Fruit fly (Drosophila melanogaster): Measurements from ENCODE around the gene CASK.
A peak's percentile ranks its signal among the peaks of the same experiment; 100 is the strongest.

CASK gene

DNA sequence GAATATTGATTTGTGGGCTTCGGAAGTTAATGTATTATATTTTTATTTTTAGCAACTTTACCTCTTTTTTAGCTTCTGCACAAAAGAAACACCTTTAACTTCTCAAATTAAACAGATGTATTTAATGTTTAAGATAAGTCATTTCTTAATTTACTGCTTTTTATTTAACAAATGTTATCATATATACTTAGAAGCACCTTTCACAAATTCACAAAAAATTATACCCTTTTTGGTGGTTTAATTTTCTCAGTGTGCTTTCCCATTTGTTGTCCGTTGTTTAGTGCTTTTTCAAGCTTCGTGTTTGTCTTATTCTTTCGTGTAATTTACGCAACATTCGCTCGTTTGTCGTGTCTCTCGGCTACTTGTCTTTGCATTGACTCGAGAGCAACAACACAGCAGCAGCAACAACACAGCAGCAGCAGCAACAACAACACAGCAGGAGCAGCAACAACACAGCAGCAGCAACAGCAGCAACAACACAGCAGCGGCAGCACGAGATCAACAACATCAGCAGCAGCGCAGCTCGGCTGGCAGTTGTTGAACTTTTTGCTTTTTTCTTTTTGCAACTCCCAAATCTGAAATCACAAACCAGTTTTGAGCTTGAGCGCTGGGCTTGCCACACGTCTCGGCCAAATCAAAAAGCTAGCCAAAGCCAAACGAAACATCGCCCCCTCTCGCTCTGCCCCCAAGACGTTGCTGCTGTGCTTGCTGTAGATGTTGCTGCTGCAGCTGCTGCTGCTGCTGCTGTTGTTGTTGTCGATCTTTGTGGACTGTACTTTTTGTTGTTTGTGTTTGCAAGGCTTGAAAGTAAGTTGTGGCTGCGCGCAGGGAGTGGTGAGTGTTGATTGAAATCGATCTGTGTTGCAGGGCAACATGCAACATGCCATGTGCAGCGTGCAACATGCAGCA, 14.8 kb upstream of the CASK start (continued):
- TF ChIP-seq zfh2 (GFP tag; optimal IDR thresholded peaks at IDR 0.05): no peak
- TF ChIP-seq HLH3B (GFP tag; IDR thresholded peaks at IDR 0.05): peak; percentile 79
- no peak for TF ChIP-seq gfzf (GFP tag; optimal IDR thresholded peaks at IDR 0.05)
- TF ChIP-seq ranshi (GFP tag; IDR thresholded peaks at IDR 0.05): peak; percentile 55; the same call in 1 of the 2 replicates
- peak; percentile 33 for TF ChIP-seq D19A (tag; optimal IDR thresholded peaks at IDR 0.05)
- no peak for TF ChIP-seq Abd-B (GFP tag; optimal IDR thresholded peaks at IDR 0.05)
- no peak for TF ChIP-seq CG32772 (GFP tag; IDR thresholded peaks at IDR 0.05)
- no peak for TF ChIP-seq aop (GFP tag; IDR thresholded peaks at IDR 0.05)
- no peak for TF ChIP-seq cato (GFP tag; optimal IDR thresholded peaks at IDR 0.05; ENCODE audit: borderline replicate concordance)
- TF ChIP-seq Chrac-16 (GFP tag; optimal IDR thresholded peaks at IDR 0.05): no peak
- no peak for TF ChIP-seq CG6813 (GFP tag; optimal IDR thresholded peaks at IDR 0.05)
- TF ChIP-seq caup (GFP tag; optimal IDR thresholded peaks at IDR 0.05; ENCODE audit: severe bottlenecking): peak; percentile 8
- no peak for TF ChIP-seq zf30C (GFP tag; optimal IDR thresholded peaks at IDR 0.05)
- TF ChIP-seq CG9609 (GFP tag; optimal IDR thresholded peaks at IDR 0.05): no peak
- peak; percentile 27 for TF ChIP-seq nau (GFP tag; optimal IDR thresholded peaks at IDR 0.05)
- TF ChIP-seq abd-A (tag; optimal IDR thresholded peaks at IDR 0.05): no peak
- TF ChIP-seq pzg (GFP tag; optimal IDR thresholded peaks at IDR 0.05): no peak
- TF ChIP-seq CG6254 (GFP tag; optimal IDR thresholded peaks at IDR 0.05): peak; percentile 19
- TF ChIP-seq bigmax (GFP tag; optimal IDR thresholded peaks at IDR 0.05): no peak
- peak; percentile 27 for TF ChIP-seq Jarid2 (GFP tag; optimal IDR thresholded peaks at IDR 0.05)
- TF ChIP-seq CG18619 (GFP tag; optimal IDR thresholded peaks at IDR 0.05): no peak
- no peak for TF ChIP-seq Ptx1 (GFP tag; IDR thresholded peaks at IDR 0.05)
- TF ChIP-seq CG6654 (GFP tag; optimal IDR thresholded peaks at IDR 0.05): no peak
- no peak for TF ChIP-seq org-1 (GFP tag; optimal IDR thresholded peaks at IDR 0.05)
- no peak for TF ChIP-seq fd3F (GFP tag; optimal IDR thresholded peaks at IDR 0.05)
- TF ChIP-seq CG31388 (GFP tag; optimal IDR thresholded peaks at IDR 0.05): no peak
- no peak for TF ChIP-seq Elba2 (GFP tag; optimal IDR thresholded peaks at IDR 0.05)
- TF ChIP-seq CG9932 (GFP tag; IDR thresholded peaks at IDR 0.05): no peak
- TF ChIP-seq MESR4 (GFP tag; optimal IDR thresholded peaks at IDR 0.05): no peak
- no peak for TF ChIP-seq Trl (optimal IDR thresholded peaks at IDR 0.05)
- TF ChIP-seq Trl (GFP tag; optimal IDR thresholded peaks at IDR 0.05): no peak
- TF ChIP-seq CG12219 (GFP tag; optimal IDR thresholded peaks at IDR 0.05): no peak
- TF ChIP-seq CG7271 (tag; optimal IDR thresholded peaks at IDR 0.05): no peak
- TF ChIP-seq bowl (GFP tag; IDR thresholded peaks at IDR 0.05): no peak
- peak; percentile 57 for TF ChIP-seq CG18599 (GFP tag; optimal IDR thresholded peaks at IDR 0.05)
- 0 out of 2 replicates have a peak, but pooled peaks have one; percentile 3 for TF ChIP-seq CG1024 (GFP tag; IDR thresholded peaks at IDR 0.05)
- TF ChIP-seq zen2 (GFP tag; IDR thresholded peaks at IDR 0.05; ENCODE audit: partially characterized antibody): no peak
- no peak for TF ChIP-seq CG2116 (GFP tag; optimal IDR thresholded peaks at IDR 0.05)
- peak; percentile 54 for TF ChIP-seq Ada2b (GFP tag; IDR thresholded peaks at IDR 0.05)
- no peak for TF ChIP-seq CG12659 (GFP tag; optimal IDR thresholded peaks at IDR 0.05)
- TF ChIP-seq NfI (GFP tag; optimal IDR thresholded peaks at IDR 0.05): no peak
- TF ChIP-seq ind (GFP tag; optimal IDR thresholded peaks at IDR 0.05): peak; percentile 50
- no peak for TF ChIP-seq Oaz (GFP tag; IDR thresholded peaks at IDR 0.05)
- no peak for TF ChIP-seq nerfin-2 (GFP tag; IDR thresholded peaks at IDR 0.05; ENCODE audit: partially characterized antibody)
- no peak for TF ChIP-seq gt (GFP tag; IDR thresholded peaks at IDR 0.05)
- TF ChIP-seq peb (GFP tag; IDR thresholded peaks at IDR 0.05): no peak
- TF ChIP-seq Dref (GFP tag; IDR thresholded peaks at IDR 0.05): no peak
- no peak for TF ChIP-seq bbx (GFP tag; IDR thresholded peaks at IDR 0.05; ENCODE audit: partially characterized antibody)
- TF ChIP-seq MBD-R2 (GFP tag; IDR thresholded peaks at IDR 0.05): no peak
